Fruit fly (Drosophila melanogaster) whole organism, prepupa: ENCODE data around the gene lsn.

Experiments
- CG10631 ChIP-seq: fragments of 200-800 bp; sonication (Bioruptor generic); optimal IDR thresholded peaks from 2 replicates; lab custom pipeline; 2016; ENCODE audit warnings: missing biosample characterization, missing genetic modification characterization
- CG10669 ChIP-seq: fragments of 200-800 bp; sonication (Bioruptor generic); optimal IDR thresholded peaks from 3 replicates; lab custom pipeline; 2018; ENCODE audit warnings: missing biosample characterization, mild to moderate bottlenecking, missing genetic modification characterization, moderate library complexity
- CG11294 ChIP-seq: fragments of 200-800 bp; sonication (Bioruptor generic); IDR thresholded peaks from 2 replicates; pipeline ENCODE4 v1.3.6; 2022; ENCODE audit warnings: missing biosample characterization, missing genetic modification characterization
- CG15336 ChIP-seq: fragments of 200-800 bp; sonication (Bioruptor generic); IDR thresholded peaks from 2 replicates; pipeline ENCODE4 v1.3.6; 2022; ENCODE audit warnings: missing biosample characterization, missing genetic modification characterization
- CG1621 ChIP-seq: fragments of 200-800 bp; sonication (Bioruptor generic); optimal IDR thresholded peaks from 3 replicates; lab custom pipeline; 2018; ENCODE audit warnings: missing biosample characterization, mild to moderate bottlenecking, missing genetic modification characterization
- CG16779 ChIP-seq: fragments of 200-800 bp; sonication (Bioruptor generic); optimal IDR thresholded peaks from 3 replicates; lab custom pipeline; 2017; ENCODE audit warnings: missing biosample characterization, mild to moderate bottlenecking, missing genetic modification characterization
- CG3032 ChIP-seq: fragments of 200-800 bp; optimal IDR thresholded peaks from 2 replicates; lab custom pipeline; 2019; ENCODE audit warnings: missing biosample characterization, mild to moderate bottlenecking, missing genetic modification characterization, moderate library complexity
- CG32006 ChIP-seq: fragments of 200-800 bp; sonication (Bioruptor generic); optimal IDR thresholded peaks from 3 replicates; lab custom pipeline; 2017; ENCODE audit warnings: missing biosample characterization, mild to moderate bottlenecking, missing genetic modification characterization
- CG34406 ChIP-seq: fragments of 200-800 bp; sonication (Bioruptor generic); optimal IDR thresholded peaks from 3 replicates; lab custom pipeline; 2016; ENCODE audit warnings: missing biosample characterization, missing genetic modification characterization
- CG4318 ChIP-seq: fragments of 200-800 bp; sonication (Bioruptor generic); optimal IDR thresholded peaks from 3 replicates; lab custom pipeline; 2017; ENCODE audit warnings: missing biosample characterization, mild to moderate bottlenecking, missing genetic modification characterization
- CG6792 ChIP-seq: fragments of 200-800 bp; sonication (Bioruptor generic); optimal IDR thresholded peaks from 3 replicates; lab custom pipeline; 2016; ENCODE audit warnings: missing biosample characterization, missing genetic modification characterization
- CG6808 ChIP-seq: fragments of 200-800 bp; sonication (Bioruptor generic); optimal IDR thresholded peaks from 3 replicates; lab custom pipeline; 2017; ENCODE audit warnings: missing biosample characterization, missing genetic modification characterization, mild to moderate bottlenecking, moderate library complexity, missing genetic modification reagents
- CG6854 ChIP-seq: fragments of 200-800 bp; sonication (Bioruptor generic); optimal IDR thresholded peaks from 2 replicates; lab custom pipeline; 2017; ENCODE audit warnings: missing biosample characterization, mild to moderate bottlenecking, missing genetic modification characterization
- CG8119 ChIP-seq: fragments of 200-800 bp; sonication (Bioruptor generic); IDR thresholded peaks from 3 replicates; pipeline ENCODE4 v1.3.6; 2022; ENCODE audit warnings: missing biosample characterization, missing genetic modification characterization
- CG8319 ChIP-seq: fragments of 200-800 bp; sonication (Bioruptor generic); optimal IDR thresholded peaks from 3 replicates; lab custom pipeline; 2016; ENCODE audit warnings: missing biosample characterization, missing genetic modification characterization
- Eip78C ChIP-seq: fragments of 200-800 bp; sonication (Bioruptor generic); peaks from one replicate; lab custom pipeline; 2016; ENCODE audit warnings: missing biosample characterization, missing genetic modification characterization
- Eip93F ChIP-seq: fragments of 200-800 bp; sonication (Bioruptor generic); optimal IDR thresholded peaks from 2 replicates; lab custom pipeline; 2016; ENCODE audit warnings: missing biosample characterization, mild to moderate bottlenecking, missing genetic modification characterization
- Ets21C ChIP-seq: fragments of 200-800 bp; sonication (Bioruptor generic); optimal IDR thresholded peaks from 3 replicates; lab custom pipeline; 2016; ENCODE audit warnings: missing biosample characterization, missing genetic modification characterization
- Hr38 ChIP-seq: sonication (Bioruptor generic); optimal IDR thresholded peaks from 2 replicates; lab custom pipeline; 2016; ENCODE audit warnings: missing biosample characterization, missing genetic modification characterization
- Hr4 ChIP-seq: fragments of 200-800 bp; sonication (Bioruptor generic); optimal IDR thresholded peaks from 3 replicates; lab custom pipeline; 2016; ENCODE audit warnings: missing biosample characterization, missing genetic modification characterization
- Lpt ChIP-seq: fragments of 200-800 bp; sonication (Bioruptor generic); optimal IDR thresholded peaks from 3 replicates; lab custom pipeline; 2016; ENCODE audit warnings: missing biosample characterization, missing genetic modification characterization
- Met ChIP-seq: fragments of 200-800 bp; sonication (Bioruptor generic); optimal IDR thresholded peaks from 3 replicates; lab custom pipeline; 2016; ENCODE audit warnings: missing biosample characterization, missing genetic modification characterization
- OdsH ChIP-seq: fragments of 200-800 bp; sonication (Bioruptor generic); optimal IDR thresholded peaks from 3 replicates; lab custom pipeline; 2016; ENCODE audit warnings: missing biosample characterization, missing genetic modification characterization
- Smox ChIP-seq: fragments of 200-800 bp; sonication (Bioruptor generic); optimal IDR thresholded peaks from 3 replicates; lab custom pipeline; 2016; ENCODE audit warnings: missing biosample characterization, missing genetic modification characterization
- Sox15 ChIP-seq: fragments of 200-800 bp; sonication (Bioruptor generic); optimal IDR thresholded peaks from 3 replicates; lab custom pipeline; 2016; ENCODE audit warnings: missing biosample characterization, missing genetic modification characterization
- achi ChIP-seq: fragments of 200-800 bp; sonication (Bioruptor generic); optimal IDR thresholded peaks from 3 replicates; lab custom pipeline; 2016; ENCODE audit warnings: missing biosample characterization, missing genetic modification characterization
- acj6 ChIP-seq: fragments of 200-800 bp; sonication (Bioruptor generic); optimal IDR thresholded peaks from 3 replicates; lab custom pipeline; 2016; ENCODE audit warnings: missing biosample characterization, missing genetic modification characterization
- cyc ChIP-seq: fragments of 200-800 bp; sonication (Bioruptor generic); optimal IDR thresholded peaks from 3 replicates; lab custom pipeline; 2016; ENCODE audit warnings: missing biosample characterization, missing genetic modification characterization
- dac ChIP-seq: fragments of 200-800 bp; sonication (Bioruptor generic); optimal IDR thresholded peaks from 2 replicates; lab custom pipeline; 2017; ENCODE audit warnings: missing biosample characterization, mild to moderate bottlenecking, missing genetic modification characterization
- dsx ChIP-seq: fragments of 200-800 bp; optimal IDR thresholded peaks from 3 replicates; lab custom pipeline; 2019; ENCODE audit warnings: missing biosample characterization, mild to moderate bottlenecking, missing genetic modification characterization, moderate library complexity; ENCODE audit not compliant: poor library complexity, severe bottlenecking
- esn ChIP-seq: fragments of 200-800 bp; sonication (Bioruptor generic); optimal IDR thresholded peaks from 2 replicates; lab custom pipeline; 2016; ENCODE audit warnings: missing biosample characterization, mild to moderate bottlenecking, missing genetic modification characterization, moderate library complexity
- fd59A ChIP-seq: fragments of 200-800 bp; sonication (Bioruptor generic); optimal IDR thresholded peaks from 2 replicates; lab custom pipeline; 2017; ENCODE audit warnings: missing biosample characterization, mild to moderate bottlenecking, missing genetic modification characterization, missing genetic modification reagents
- fd85E ChIP-seq: fragments of 200-800 bp; sonication (Bioruptor generic); optimal IDR thresholded peaks from 3 replicates; lab custom pipeline; 2016; ENCODE audit warnings: missing biosample characterization, missing genetic modification characterization
- fkh ChIP-seq: fragments of 200-800 bp; sonication (Bioruptor generic); optimal IDR thresholded peaks from 3 replicates; lab custom pipeline; 2017; ENCODE audit warnings: missing biosample characterization, mild to moderate bottlenecking, missing genetic modification characterization, moderate library complexity
- lz ChIP-seq: fragments of 200-800 bp; sonication (Bioruptor generic); optimal IDR thresholded peaks from 3 replicates; lab custom pipeline; 2016; ENCODE audit warnings: missing biosample characterization, missing genetic modification characterization
- net ChIP-seq: fragments of 200-800 bp; sonication (Bioruptor generic); optimal IDR thresholded peaks from 3 replicates; lab custom pipeline; 2016; ENCODE audit warnings: missing biosample characterization, missing genetic modification characterization
- pdm3 ChIP-seq: fragments of 200-800 bp; sonication (Bioruptor generic); optimal IDR thresholded peaks from 3 replicates; lab custom pipeline; 2016; ENCODE audit warnings: missing biosample characterization, missing genetic modification characterization
- salr ChIP-seq, 2 experiments: fragments of 200-800 bp; sonication (Bioruptor generic); optimal IDR thresholded peaks; 3 replicates each; lab custom pipeline; 2016 to 2018; ENCODE audit warnings: missing biosample characterization in 2 of 2, missing genetic modification characterization in 2 of 2, mild to moderate bottlenecking in 1 of 2
- spab ChIP-seq: fragments of 200-800 bp; sonication (Bioruptor generic); optimal IDR thresholded peaks from 2 replicates; lab custom pipeline; 2017; ENCODE audit warnings: missing biosample characterization, mild to moderate bottlenecking, missing genetic modification characterization, missing genetic modification reagents
- topi ChIP-seq: fragments of 200-800 bp; sonication (Bioruptor generic); optimal IDR thresholded peaks from 3 replicates; lab custom pipeline; 2016; ENCODE audit warnings: missing biosample characterization, missing genetic modification characterization
- vri ChIP-seq: fragments of 200-800 bp; sonication (Bioruptor generic); optimal IDR thresholded peaks from 3 replicates; lab custom pipeline; 2016; ENCODE audit warnings: missing biosample characterization, mild to moderate bottlenecking, missing genetic modification characterization

lsn gene

DNA sequence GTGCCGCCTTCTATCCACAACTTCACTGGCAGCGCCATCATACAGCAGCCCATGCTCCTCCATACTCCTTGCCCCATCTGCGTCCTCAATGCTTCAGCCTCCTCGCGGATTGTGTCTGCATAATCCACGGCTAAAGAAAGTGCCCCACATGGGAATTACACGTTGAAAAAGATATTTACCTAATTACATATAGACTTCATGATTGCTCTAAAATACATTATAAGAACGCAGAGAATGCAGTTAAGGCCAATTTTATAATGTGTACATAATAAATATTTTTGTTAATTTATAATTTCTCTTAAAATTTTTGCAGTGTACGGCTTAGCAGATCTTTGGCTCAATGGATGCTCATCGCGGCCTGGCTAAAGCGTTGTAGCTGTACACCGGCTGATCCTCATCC, 40.6 kb downstream of the lsn start (continued):
- TF ChIP-seq dsx (GFP tag; lab: Kevin White, UChicago) (peak; percentile 88), esn (GFP tag; lab: Kevin White, UChicago) (peak; percentile 79), Sox15 (GFP tag; lab: Kevin White, UChicago) (peak; percentile 43), spab (peak; percentile 89), OdsH (GFP tag; lab: Kevin White, UChicago) (peak; percentile 88), CG16779 (tag; lab: Kevin White, UChicago) (peak; percentile 69), CG6792 (GFP tag; lab: Kevin White, UChicago) (peak; percentile 77), vri (GFP tag; lab: Kevin White, UChicago) (peak; percentile 46), CG6854 (GFP tag; lab: Kevin White, UChicago) (peak; percentile 67), lz (GFP tag; lab: Kevin White, UChicago) (peak; percentile 64), pdm3 (GFP tag; lab: Kevin White, UChicago) (peak; percentile 82), CG1621 (tag; lab: Kevin White, UChicago) (peak; percentile 79), cyc (GFP tag; lab: Kevin White, UChicago) (peak; percentile 60), CG4318 (GFP tag; lab: Kevin White, UChicago) (peak; percentile 87), fkh (GFP tag; lab: Kevin White, UChicago) (no peak), Lpt (GFP tag; lab: Kevin White, UChicago) (peak; percentile 89), CG3032 (tag; lab: Kevin White, UChicago) (peak; percentile 89), CG11294 (GFP tag; lab: Robert Waterston, UW) (peak; percentile 60), Eip93F (GFP tag; lab: Kevin White, UChicago) (no peak), dac (GFP tag; lab: Kevin White, UChicago) (peak; percentile 76), net (GFP tag; lab: Kevin White, UChicago) (peak; percentile 79), CG10669 (GFP tag; lab: Kevin White, UChicago) (peak; percentile 82), CG8119 (GFP tag; lab: Robert Waterston, UW) (peak; percentile 93), fd85E (GFP tag; lab: Kevin White, UChicago) (no peak), salr (GFP tag; optimal IDR thresholded peaks at IDR 0.05; lab: Kevin White, UChicago) (peak; percentile 69 to 91), CG8319 (peak; percentile 57), topi (GFP tag; lab: Kevin White, UChicago) (peak; percentile 73), Hr4 (GFP tag; lab: Kevin White, UChicago) (peak; percentile 90), Smox (GFP tag; lab: Kevin White, UChicago) (peak; percentile 65), acj6 (GFP tag; lab: Kevin White, UChicago) (peak; percentile 85), Met (GFP tag; lab: Kevin White, UChicago) (peak; percentile 78), fd59A (GFP tag; lab: Kevin White, UChicago) (peak; percentile 83), CG34406 (GFP tag; lab: Kevin White, UChicago) (peak; percentile 80), Eip78C (peak; percentile 96), Ets21C (peak; percentile 30), Hr38 (GFP tag; lab: Kevin White, UChicago) (no peak), achi (GFP tag; lab: Kevin White, UChicago) (peak; percentile 88)

DNA sequence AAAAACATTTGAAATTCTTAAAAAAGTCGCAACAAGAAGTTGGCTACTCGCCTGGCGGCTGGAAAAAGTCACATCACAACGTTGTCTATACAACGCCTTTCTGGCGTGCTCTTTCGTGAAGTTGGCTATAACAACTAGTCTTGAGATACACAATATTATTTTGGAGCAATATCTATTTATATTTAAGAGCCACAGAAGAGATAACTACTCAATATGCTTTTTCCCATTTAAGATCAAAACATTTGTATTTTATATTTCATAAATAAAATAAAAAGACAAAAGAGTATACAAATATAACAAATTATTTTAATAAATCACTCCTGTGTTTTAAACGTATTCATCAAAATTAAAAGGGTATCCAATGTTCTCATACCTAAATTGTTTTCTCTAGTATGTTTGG, 41.9 kb downstream of the lsn start:
- TF ChIP-seq CG10631 (GFP tag; lab: Kevin White, UChicago) (peak; percentile 6), CG32006 (peak; percentile 52), CG15336 (GFP tag; lab: Robert Waterston, UW) (no peak), Eip78C (peak; percentile 33), CG6808 (GFP tag; lab: Kevin White, UChicago) (no peak), salr (GFP tag; optimal IDR thresholded peaks at IDR 0.05; lab: Kevin White, UChicago) (peak in 1 of 2 experiments; percentile 23), CG8119 (GFP tag; lab: Robert Waterston, UW) (peak; percentile 46; the same call in 2 of the 3 replicates), achi (GFP tag; lab: Kevin White, UChicago) (peak; percentile 10)
